Fruit fly (Drosophila melanogaster): ENCODE results near the gene fd3F.

The fd3F gene

DNA sequence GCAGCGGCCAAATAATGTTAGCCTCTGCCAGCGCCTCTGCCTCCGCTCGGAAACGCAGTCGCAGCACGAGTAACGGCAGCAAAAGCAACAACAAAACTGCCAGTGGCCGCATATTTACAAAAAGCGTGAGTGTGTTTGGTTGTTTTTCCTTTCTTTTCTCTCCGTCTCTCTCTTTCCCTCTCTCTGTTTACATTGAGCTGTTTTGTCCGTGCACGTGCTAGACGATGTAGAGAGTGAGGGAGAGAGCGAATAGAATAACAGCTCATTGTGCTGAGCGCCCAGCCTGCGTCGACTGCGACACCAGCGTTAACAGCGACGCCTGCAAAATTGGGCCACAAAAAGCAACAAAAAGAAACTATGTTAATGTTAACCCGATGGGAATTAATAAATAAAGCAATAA lies 24.9 kb upstream of the fd3F start (continued):
- TF ChIP-seq CG11695 (GFP tag; IDR thresholded peaks at IDR 0.05) (peak; percentile 46; the same call in 1 of the 3 replicates), YL-1 (GFP tag; optimal IDR thresholded peaks at IDR 0.05) (peak; percentile 33), CG12744 (GFP tag; optimal IDR thresholded peaks at IDR 0.05) (no peak), HHEX (GFP tag; optimal IDR thresholded peaks at IDR 0.05) (peak; percentile 75), HmgD (GFP tag; optimal IDR thresholded peaks at IDR 0.05) (peak; percentile 70), otp (GFP tag; IDR thresholded peaks at IDR 0.05) (peak; percentile 50; the same call in 2 of the 3 replicates), CG18262 (tag; optimal IDR thresholded peaks at IDR 0.05) (peak; percentile 21), vnd (GFP tag; IDR thresholded peaks at IDR 0.05; ENCODE audit: partially characterized antibody) (0 out of 3 replicates have a peak, but pooled peaks have one; percentile 23), nmo (GFP tag; optimal IDR thresholded peaks at IDR 0.05) (peak; percentile 0), Stat92E (GFP tag; optimal IDR thresholded peaks at IDR 0.05) (peak in 1 of 3 experiments; percentile 16), CG32532 (GFP tag; IDR thresholded peaks at IDR 0.05) (peak; percentile 44), CG4854 (GFP tag; optimal IDR thresholded peaks at IDR 0.05) (peak; percentile 6), jing (GFP tag; optimal IDR thresholded peaks at IDR 0.05) (no peak), Gsc (GFP tag; IDR thresholded peaks at IDR 0.05) (no peak), grn (GFP tag; optimal IDR thresholded peaks at IDR 0.05) (peak; percentile 30), scrt (GFP tag; optimal IDR thresholded peaks at IDR 0.05) (peak; percentile 69), CG9817 (tag; optimal IDR thresholded peaks at IDR 0.05) (no peak), CG8388 (GFP tag; optimal IDR thresholded peaks at IDR 0.05) (peak; percentile 21), slbo (GFP tag; IDR thresholded peaks at IDR 0.05) (no peak), HLH4C (GFP tag; IDR thresholded peaks at IDR 0.05; ENCODE audit: partially characterized antibody) (no peak), CG5180 (GFP tag; optimal IDR thresholded peaks at IDR 0.05) (peak; percentile 92), CG1647 (GFP tag; optimal IDR thresholded peaks at IDR 0.05) (no peak), CG3281 (GFP tag; optimal IDR thresholded peaks at IDR 0.05) (peak; percentile 63), CG9876 (GFP tag; optimal IDR thresholded peaks at IDR 0.05) (no peak), Dip3 (GFP tag; optimal IDR thresholded peaks at IDR 0.05) (no peak), Lim3 (GFP tag; IDR thresholded peaks at IDR 0.05) (no peak), sim (GFP tag; IDR thresholded peaks at IDR 0.05) (no peak), CG2712 (tag; optimal IDR thresholded peaks at IDR 0.05) (peak; percentile 20), sens-2 (GFP tag; IDR thresholded peaks at IDR 0.05) (no peak), mld (GFP tag; IDR thresholded peaks at IDR 0.05; ENCODE audit: partially characterized antibody) (no peak), gt (GFP tag; IDR thresholded peaks at IDR 0.05) (no peak), crp (GFP tag; optimal IDR thresholded peaks at IDR 0.05) (peak in 1 of 2 experiments; percentile 55), en (GFP tag; optimal IDR thresholded peaks at IDR 0.05) (no peak), Nf-YB (GFP tag; optimal IDR thresholded peaks at IDR 0.05) (peak; percentile 37), Fer2 (tag; optimal IDR thresholded peaks at IDR 0.05) (no peak), mirr (GFP tag; optimal IDR thresholded peaks at IDR 0.05) (peak; percentile 92), ro (GFP tag; IDR thresholded peaks at IDR 0.05) (no peak), CG6813 (GFP tag; optimal IDR thresholded peaks at IDR 0.05) (peak; percentile 81), Adf1 (GFP tag; IDR thresholded peaks at IDR 0.05) (peak; percentile 98), Mrtf (GFP tag; IDR thresholded peaks at IDR 0.05) (no peak), Hr39 (optimal IDR thresholded peaks at IDR 0.05) (no peak), Six4 (GFP tag; optimal IDR thresholded peaks at IDR 0.05) (peak; percentile 34), ap (GFP tag; IDR thresholded peaks at IDR 0.05) (no peak), gcm2 (GFP tag; optimal IDR thresholded peaks at IDR 0.05) (peak; percentile 27), so (GFP tag; IDR thresholded peaks at IDR 0.05) (peak; percentile 76; the same call in 2 of the 3 replicates), CG3065 (GFP tag; optimal IDR thresholded peaks at IDR 0.05) (no peak), CG7963 (GFP tag; IDR thresholded peaks at IDR 0.05; ENCODE audit: partially characterized antibody) (no peak), CG6854 (GFP tag; optimal IDR thresholded peaks at IDR 0.05) (peak; percentile 36), Oaz (GFP tag; IDR thresholded peaks at IDR 0.05) (no peak), Poxn (GFP tag; IDR thresholded peaks at IDR 0.05) (no peak), NC2β (GFP tag; optimal IDR thresholded peaks at IDR 0.05) (peak; percentile 49)

Data from whole organism, embryonic.